Worm (Caenorhabditis elegans): Measurements from ENCODE around the gene srb-17.

ce11 chrIV:10463987-10464638 is 7.1 kb upstream of the srb-17 start, which contains the start of gene ugt-43:
- TF ChIP-seq mab-5 (tag; optimal IDR thresholded peaks at IDR 0.05) (no peak), nhr-77 (tag; optimal IDR thresholded peaks at IDR 0.05) (no peak), ztf-11 (tag; optimal IDR thresholded peaks at IDR 0.05) (no peak)
